Worm (Caenorhabditis elegans) whole organism, mixed stage, embryonic: ENCODE measurements around the gene Y39A3A.2.

ENCODE experiments used
- ceh-83 ChIP-seq: fragments of 200-800 bp; sonication (Bioruptor generic); optimal IDR thresholded peaks from 2 replicates; lab custom pipeline; 2018; ENCODE audit warnings: mild to moderate bottlenecking, missing genetic modification characterization, missing compliant biosample characterization
- ces-1 ChIP-seq: fragments of 150-350 bp; optimal IDR thresholded peaks from 2 replicates; lab custom pipeline; 2014; ENCODE audit warnings: missing biosample characterization, missing genetic modification reagents, missing genetic modification characterization
- elt-1 ChIP-seq: sonication (generic microtip); optimal IDR thresholded peaks from 2 replicates; lab custom pipeline; 2017; ENCODE audit warnings: missing genetic modification characterization, mild to moderate bottlenecking, missing compliant biosample characterization, antibody characterized with exemption, moderate library complexity, borderline replicate concordance; ENCODE audit not compliant: insufficient read depth
- lin-13 ChIP-seq: fragments of 150-350 bp; optimal IDR thresholded peaks from 2 replicates; lab custom pipeline; 2014; ENCODE audit warnings: missing biosample characterization, missing genetic modification characterization
- lsy-2 ChIP-seq: fragments of 150-350 bp; optimal IDR thresholded peaks from 2 replicates; lab custom pipeline; 2014; ENCODE audit warnings: missing biosample characterization, missing genetic modification characterization
- nhr-237 ChIP-seq: fragments of 150-350 bp; optimal IDR thresholded peaks from 2 replicates; lab custom pipeline; 2014; ENCODE audit warnings: missing biosample characterization, missing genetic modification characterization
- nhr-28 ChIP-seq: fragments of 150-350 bp; optimal IDR thresholded peaks from 2 replicates; lab custom pipeline; 2014; ENCODE audit warnings: missing biosample characterization, missing genetic modification characterization
- nhr-76 ChIP-seq: sonication (generic microtip); optimal IDR thresholded peaks from 2 replicates; lab custom pipeline; 2017; ENCODE audit warnings: missing biosample characterization, missing genetic modification characterization
- snpc-4 ChIP-seq: fragments of 150-350 bp; optimal IDR thresholded peaks from 2 replicates; lab custom pipeline; 2014; ENCODE audit warnings: missing biosample characterization, missing genetic modification characterization
- unc-62 ChIP-seq: fragments of 150-350 bp; optimal IDR thresholded peaks from 2 replicates; lab custom pipeline; 2014; ENCODE audit warnings: missing biosample characterization, missing genetic modification reagents, missing genetic modification characterization

- TF ChIP-seq ceh-83 (no peak), elt-1 (tag; lab: Kevin White, UChicago) (no peak), lsy-2 (tag; lab: Kevin White, UChicago) (no peak), nhr-76 (tag; lab: Kevin White, UChicago) (no peak), ces-1 (GFP tag; lab: Kevin White, UChicago) (no peak), lin-13 (tag; lab: Kevin White, UChicago) (no peak), snpc-4 (no peak), unc-62 (GFP tag; lab: Kevin White, UChicago) (no peak), nhr-237 (tag; lab: Kevin White, UChicago) (no peak), nhr-28 (no peak)
These were observed 32.0 kb upstream of the Y39A3A.2 start for ce11 chrIII:2089453-2089852.
